Worm (Caenorhabditis elegans) whole organism, L2 larva: ENCODE measurements around the gene clec-206.

Experiments
- C34F6.9 ChIP-seq: fragments of 150-350 bp; optimal IDR thresholded peaks from 2 replicates; lab custom pipeline; 2014; ENCODE audit warnings: missing biosample characterization, missing genetic modification characterization
- F13H6.1 ChIP-seq: sonication (generic microtip); optimal IDR thresholded peaks from 2 replicates; lab custom pipeline; 2016; ENCODE audit warnings: missing genetic modification characterization, missing compliant biosample characterization
- R02D3.7 ChIP-seq: fragments of 150-350 bp; optimal IDR thresholded peaks from 2 replicates; lab custom pipeline; 2014; ENCODE audit warnings: missing biosample characterization, missing genetic modification characterization
- Y55F3AM.14 ChIP-seq: fragments of 200-800 bp; sonication (Bioruptor generic); optimal IDR thresholded peaks from 2 replicates; lab custom pipeline; 2018; ENCODE audit warnings: mild to moderate bottlenecking, missing genetic modification characterization, missing compliant biosample characterization
- alr-1 ChIP-seq: fragments of 150-350 bp; optimal IDR thresholded peaks from 2 replicates; lab custom pipeline; 2014; ENCODE audit warnings: missing biosample characterization, missing genetic modification characterization
- aly-2 ChIP-seq: fragments of 150-350 bp; optimal IDR thresholded peaks from 2 replicates; lab custom pipeline; 2014; ENCODE audit warnings: missing biosample characterization, missing genetic modification characterization
- ama-1 ChIP-seq: fragments of 150-350 bp; optimal IDR thresholded peaks from 2 replicates; lab custom pipeline; 2018; ENCODE audit warnings: inconsistent platforms
- ceh-82 ChIP-seq: fragments of 150-350 bp; optimal IDR thresholded peaks from 2 replicates; lab custom pipeline; 2014; ENCODE audit warnings: missing biosample characterization, missing genetic modification characterization
- crh-2 ChIP-seq: sonication (generic microtip); optimal IDR thresholded peaks from 2 replicates; lab custom pipeline; 2017; ENCODE audit warnings: missing biosample characterization, missing genetic modification characterization
- dmd-4 ChIP-seq: sonication (generic microtip); optimal IDR thresholded peaks from 2 replicates; lab custom pipeline; 2017; ENCODE audit warnings: missing biosample characterization, missing genetic modification characterization
- egl-27 ChIP-seq: sonication (generic microtip); optimal IDR thresholded peaks from 3 replicates; lab custom pipeline; 2017; ENCODE audit warnings: missing biosample characterization, missing genetic modification reagents, missing genetic modification characterization
- elt-3 ChIP-seq: sonication (generic microtip); optimal IDR thresholded peaks from 2 replicates; lab custom pipeline; 2017; ENCODE audit warnings: missing biosample characterization, missing genetic modification characterization
- fos-1 ChIP-seq: fragments of 150-350 bp; optimal IDR thresholded peaks from 2 replicates; lab custom pipeline; 2014; ENCODE audit warnings: missing biosample characterization, missing genetic modification characterization
- gmeb-1 ChIP-seq: fragments of 150-350 bp; optimal IDR thresholded peaks from 2 replicates; lab custom pipeline; 2014; ENCODE audit warnings: missing biosample characterization, missing genetic modification characterization
- lin-11 ChIP-seq: fragments of 150-350 bp; sonication (generic microtip); optimal IDR thresholded peaks from 2 replicates; lab custom pipeline; 2014; ENCODE audit warnings: missing biosample characterization, missing genetic modification characterization, inconsistent platforms, mixed read lengths
- lin-13 ChIP-seq: fragments of 150-350 bp; optimal IDR thresholded peaks from 2 replicates; lab custom pipeline; 2014; ENCODE audit warnings: missing biosample characterization, missing genetic modification reagents, missing genetic modification characterization
- lsy-2 ChIP-seq, 2 experiments: fragments of 150-350 bp in 1 of 2; sonication (generic microtip) in 1 of 2; optimal IDR thresholded peaks; 2 replicates each; lab custom pipeline; 2014 to 2017; ENCODE audit warnings: missing biosample characterization in 2 of 2, missing genetic modification characterization in 2 of 2
- mab-5 ChIP-seq: fragments of 150-350 bp; optimal IDR thresholded peaks from 2 replicates; lab custom pipeline; 2014; ENCODE audit warnings: missing biosample characterization, missing genetic modification characterization
- mbf-1 ChIP-seq: sonication (generic microtip); optimal IDR thresholded peaks from 2 replicates; lab custom pipeline; 2017; ENCODE audit warnings: missing biosample characterization, missing genetic modification characterization
- nhr-10 ChIP-seq: sonication (generic microtip); optimal IDR thresholded peaks from 2 replicates; lab custom pipeline; 2017; ENCODE audit warnings: missing biosample characterization, missing genetic modification characterization
- nhr-11 ChIP-seq: fragments of 150-350 bp; optimal IDR thresholded peaks from 2 replicates; lab custom pipeline; 2014; ENCODE audit warnings: missing biosample characterization, missing genetic modification characterization
- nhr-12 ChIP-seq: fragments of 150-350 bp; optimal IDR thresholded peaks from 2 replicates; lab custom pipeline; 2014; ENCODE audit warnings: missing biosample characterization, missing genetic modification characterization
- nhr-129 ChIP-seq: fragments of 150-350 bp; optimal IDR thresholded peaks from 2 replicates; lab custom pipeline; 2014; ENCODE audit warnings: missing biosample characterization, missing genetic modification characterization
- nhr-23 ChIP-seq: fragments of 150-350 bp; optimal IDR thresholded peaks from 2 replicates; lab custom pipeline; 2014; ENCODE audit warnings: missing biosample characterization, missing genetic modification reagents, missing genetic modification characterization
- nhr-237 ChIP-seq: fragments of 150-350 bp; optimal IDR thresholded peaks from 2 replicates; lab custom pipeline; 2014; ENCODE audit warnings: missing biosample characterization, missing genetic modification characterization
- nhr-6 ChIP-seq: fragments of 150-350 bp; optimal IDR thresholded peaks from 2 replicates; lab custom pipeline; 2014; ENCODE audit warnings: missing biosample characterization, missing genetic modification characterization
- nhr-77 ChIP-seq: fragments of 150-350 bp; optimal IDR thresholded peaks from 2 replicates; lab custom pipeline; 2014; ENCODE audit warnings: missing biosample characterization, missing genetic modification characterization
- skn-1 ChIP-seq: sonication (generic microtip); optimal IDR thresholded peaks from 2 replicates; lab custom pipeline; 2017; ENCODE audit warnings: missing biosample characterization, missing genetic modification characterization
- unc-39 ChIP-seq: fragments of 150-350 bp; optimal IDR thresholded peaks from 2 replicates; lab custom pipeline; 2014; ENCODE audit warnings: missing biosample characterization, missing genetic modification characterization
- unc-55 ChIP-seq: fragments of 150-350 bp; sonication (generic microtip); optimal IDR thresholded peaks from 3 replicates; lab custom pipeline; 2014; ENCODE audit warnings: missing biosample characterization, missing genetic modification reagents, missing genetic modification characterization
- zag-1 ChIP-seq: fragments of 150-350 bp; optimal IDR thresholded peaks from 2 replicates; lab custom pipeline; 2014; ENCODE audit warnings: missing biosample characterization, missing genetic modification characterization
- ztf-1 ChIP-seq: fragments of 200-800 bp; sonication (Bioruptor generic); conservative IDR thresholded peaks from 2 replicates; pipeline ENCODE4 v1.3.6; 2022; ENCODE audit warnings: missing genetic modification characterization, missing compliant biosample characterization
- ztf-4 ChIP-seq: fragments of 150-350 bp; optimal IDR thresholded peaks from 2 replicates; lab custom pipeline; 2014; ENCODE audit warnings: missing biosample characterization, missing genetic modification characterization

clec-206 gene

ce11 chrV:2045956-2046355 is 41.8 kb upstream of the clec-206 start, which contains the start of gene Y40B10A.5:
Gene Y40B10A.5, minus strand, starts transcription at chrV:2046056.
- TF ChIP-seq unc-39 (no peak), egl-27 (tag; lab: Kevin White, UChicago) (no peak), fos-1 (tag; lab: Kevin White, UChicago) (no peak), nhr-129 (tag; lab: Kevin White, UChicago) (no peak), elt-3 (no peak), dmd-4 (tag; lab: Kevin White, UChicago) (no peak), zag-1 (tag; lab: Kevin White, UChicago) (no peak), nhr-237 (tag; lab: Kevin White, UChicago) (no peak), nhr-77 (tag; lab: Kevin White, UChicago) (no peak), F13H6.1 (tag; lab: Kevin White, UChicago) (no peak), ztf-4 (no peak), nhr-10 (tag; lab: Kevin White, UChicago) (no peak), ztf-1 (GFP tag; lab: Robert Waterston, UW) (no peak), ceh-82 (tag; lab: Kevin White, UChicago) (no peak), skn-1 (tag; lab: Kevin White, UChicago) (no peak), gmeb-1 (tag; lab: Kevin White, UChicago) (no peak), nhr-11 (tag; lab: Kevin White, UChicago) (no peak), aly-2 (tag; lab: Kevin White, UChicago) (no peak), Y55F3AM.14 (GFP tag; lab: Kevin White, UChicago) (no peak), nhr-6 (tag; lab: Kevin White, UChicago) (no peak)

DNA sequence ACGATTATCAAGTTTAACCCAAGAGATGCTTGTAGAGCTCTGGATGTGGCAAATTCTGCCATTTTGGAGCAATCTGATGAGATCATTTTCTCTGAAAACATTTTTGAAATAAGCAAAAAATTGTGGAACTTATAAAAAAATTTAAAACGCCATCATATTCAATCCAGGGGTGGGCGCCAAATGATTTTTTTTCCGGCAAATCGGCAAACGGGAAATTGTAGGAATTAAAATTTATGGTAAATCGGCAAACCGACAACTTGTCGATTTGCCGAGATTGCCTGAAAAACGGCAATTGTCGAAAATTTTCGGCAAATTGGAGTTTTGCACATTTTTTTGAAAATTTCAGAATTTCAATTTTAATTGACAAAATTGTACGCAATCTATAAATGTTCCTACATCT is 31.4 kb upstream of the clec-206 start, which contains the start of gene srab-23:
srab-23 (minus strand) TSS at position 101 of the 400 bp plus-strand sequence.
- no peak for TF ChIP-seq nhr-6 (tag; lab: Kevin White, UChicago)

- TF ChIP-seq mab-5 (tag; lab: Kevin White, UChicago) (no peak), skn-1 (tag; lab: Kevin White, UChicago) (no peak)
- TF ChIP-seq, all 48 proteins: peak for 0
These were observed 27.3 kb upstream of the clec-206 start, which contains the start of gene hil-6 for ce11 chrV:2031454-2031853. Gene hil-6, minus strand, starts transcription at chrV:2031554.

DNA sequence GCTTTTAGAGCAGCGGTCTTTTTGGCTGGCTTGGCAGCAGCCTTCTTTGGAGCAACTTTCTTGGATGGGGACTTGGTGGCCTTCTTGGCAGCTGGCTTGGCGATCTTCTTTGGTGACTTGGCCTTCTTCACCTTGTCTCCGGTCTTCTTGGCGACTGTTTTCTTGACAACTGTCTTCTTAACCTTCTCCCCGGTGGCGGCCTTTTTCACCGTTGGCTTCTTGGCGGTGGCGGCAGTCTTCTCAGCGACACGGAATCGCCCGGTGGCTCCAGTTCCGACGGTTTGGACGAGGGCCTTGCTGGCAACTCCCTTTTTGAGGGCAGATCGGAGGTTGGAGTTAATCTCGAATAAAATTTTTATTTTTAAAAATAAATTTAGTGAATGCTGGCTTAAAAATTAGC is 26.5 kb upstream of the clec-206 start:
- TF ChIP-seq C34F6.9 (tag; lab: Kevin White, UChicago) (no peak), zag-1 (tag; lab: Kevin White, UChicago) (no peak), fos-1 (tag; lab: Kevin White, UChicago) (no peak), unc-55 (GFP tag; lab: Kevin White, UChicago) (no peak), lin-13 (GFP tag; lab: Kevin White, UChicago) (no peak), lsy-2 (tag; optimal IDR thresholded peaks at IDR 0.05; lab: Kevin White, UChicago) (no peak), lin-11 (tag; lab: Kevin White, UChicago) (no peak), nhr-12 (tag; lab: Kevin White, UChicago) (no peak)

DNA sequence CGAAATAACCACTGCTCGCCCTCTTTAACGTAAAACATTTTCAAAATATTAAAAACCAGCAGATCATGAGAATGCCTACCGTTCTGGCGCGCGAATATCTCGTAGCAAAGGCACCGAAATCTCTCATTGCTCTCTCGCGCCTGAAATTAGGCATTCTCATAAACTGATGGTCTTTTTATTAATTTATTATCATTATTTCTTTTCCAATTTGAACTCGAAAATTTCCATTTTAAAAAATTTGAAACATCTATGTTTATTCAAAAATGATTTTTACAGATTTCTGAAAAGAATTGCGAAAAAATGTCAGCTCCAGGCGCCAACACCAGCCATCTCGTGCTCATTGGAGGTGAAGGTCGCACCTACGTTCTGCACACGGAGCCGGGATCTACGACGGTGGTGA is 25.7 kb upstream of the clec-206 start, which contains the start of gene F59A7.12:
F59A7.12 (plus strand) TSS at position 301 of the 400 bp plus-strand sequence.
- no peak for TF ChIP-seq C34F6.9 (tag; lab: Kevin White, UChicago)
- TF ChIP-seq dmd-4 (tag; lab: Kevin White, UChicago) = no peak
- TF ChIP-seq ama-1 = no peak
- no peak for TF ChIP-seq elt-3
- TF ChIP-seq lin-11 (tag; lab: Kevin White, UChicago) = no peak
- no peak for TF ChIP-seq F13H6.1 (tag; lab: Kevin White, UChicago)
- no peak for TF ChIP-seq alr-1 (tag; lab: Kevin White, UChicago)
- no peak for TF ChIP-seq crh-2 (tag; lab: Kevin White, UChicago)
- no peak for TF ChIP-seq R02D3.7 (tag; lab: Kevin White, UChicago)
- TF ChIP-seq nhr-77 (tag; lab: Kevin White, UChicago) = no peak
- TF ChIP-seq lsy-2 (tag; optimal IDR thresholded peaks at IDR 0.05; lab: Kevin White, UChicago) = no peak
- no peak for TF ChIP-seq nhr-23 (tag; lab: Kevin White, UChicago)
- no peak for TF ChIP-seq fos-1 (tag; lab: Kevin White, UChicago)
- TF ChIP-seq skn-1 (tag; lab: Kevin White, UChicago) = no peak
- TF ChIP-seq mbf-1 (tag; lab: Kevin White, UChicago) = no peak
